Fruit fly (Drosophila melanogaster): ENCODE data around the gene CG5290.
A peak's percentile ranks its signal among the peaks of the same experiment; 100 is the strongest.

Gene CG5290

DNA sequence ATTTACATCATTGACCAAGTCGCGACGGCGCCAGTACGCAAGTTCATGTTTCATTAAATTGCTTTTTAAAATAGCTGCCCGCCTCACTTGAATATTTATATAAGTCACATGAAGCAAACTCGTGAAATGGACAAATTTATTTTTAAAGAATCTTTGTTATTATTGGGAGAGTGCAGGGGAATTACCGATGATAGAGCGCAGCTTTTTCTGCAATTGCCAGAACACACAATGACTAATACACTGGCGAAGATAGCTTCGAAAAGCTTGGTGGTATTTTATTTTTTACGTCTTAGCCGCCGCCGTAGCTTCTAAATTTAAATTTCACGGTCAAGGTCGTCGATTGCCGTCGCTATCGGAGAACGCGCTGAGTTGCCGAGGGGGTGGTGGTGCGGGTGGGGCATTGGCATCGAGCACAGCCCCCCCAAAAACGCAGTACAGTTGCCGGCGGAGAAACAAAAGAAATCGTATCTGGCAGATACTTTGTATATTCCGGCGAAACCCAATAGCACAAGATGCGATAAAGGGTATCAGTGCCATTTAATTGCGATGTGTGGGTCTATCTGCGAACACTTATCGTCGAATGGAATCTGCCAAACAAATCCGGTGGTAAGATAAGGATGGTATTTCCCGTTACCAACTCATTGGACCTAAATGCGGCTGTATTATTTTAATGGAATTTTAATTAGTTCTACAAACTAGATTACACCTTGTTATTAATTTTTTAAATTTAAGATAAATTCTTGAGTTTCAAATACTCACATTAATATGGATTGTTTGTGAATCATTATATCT, 803 bp upstream of the CG5290 start:
- TF ChIP-seq Hr83 (GFP tag; optimal IDR thresholded peaks at IDR 0.05; ENCODE audit: poor library complexity, severe bottlenecking) = no peak
- peak; percentile 61 for TF ChIP-seq br (GFP tag; optimal IDR thresholded peaks at IDR 0.05)
- TF ChIP-seq rgr (GFP tag; optimal IDR thresholded peaks at IDR 0.05) = peak; percentile 5
- no peak for TF ChIP-seq CG9705 (GFP tag; optimal IDR thresholded peaks at IDR 0.05)
- TF ChIP-seq brk (GFP tag; optimal IDR thresholded peaks at IDR 0.05) = no peak
- no peak for TF ChIP-seq GATAd (GFP tag; optimal IDR thresholded peaks at IDR 0.05)
- peak; percentile 75 to 91 for TF ChIP-seq dl (GFP tag; optimal IDR thresholded peaks at IDR 0.05; ENCODE audit: insufficient read depth in 1 of 2, partially characterized antibody in 2 of 2)
- no peak for TF ChIP-seq Rel (GFP tag; optimal IDR thresholded peaks at IDR 0.05)
- peak; percentile 99 for TF ChIP-seq Rel (tag; optimal IDR thresholded peaks at IDR 0.05)
- TF ChIP-seq jim (GFP tag; optimal IDR thresholded peaks at IDR 0.05) = no peak
- TF ChIP-seq N (GFP tag; optimal IDR thresholded peaks at IDR 0.05) = no peak
- peak; percentile 3 for TF ChIP-seq Jra (GFP tag; optimal IDR thresholded peaks at IDR 0.05)
- TF ChIP-seq h (GFP tag; optimal IDR thresholded peaks at IDR 0.05) = peak; percentile 84
- no peak for TF ChIP-seq Dif (GFP tag; optimal IDR thresholded peaks at IDR 0.05; ENCODE audit: partially characterized antibody)
- peak; percentile 20 for TF ChIP-seq Sp1 (GFP tag; optimal IDR thresholded peaks at IDR 0.05)
- no peak for TF ChIP-seq Vsx2 (GFP tag; optimal IDR thresholded peaks at IDR 0.05; ENCODE audit: partially characterized antibody)

DNA sequence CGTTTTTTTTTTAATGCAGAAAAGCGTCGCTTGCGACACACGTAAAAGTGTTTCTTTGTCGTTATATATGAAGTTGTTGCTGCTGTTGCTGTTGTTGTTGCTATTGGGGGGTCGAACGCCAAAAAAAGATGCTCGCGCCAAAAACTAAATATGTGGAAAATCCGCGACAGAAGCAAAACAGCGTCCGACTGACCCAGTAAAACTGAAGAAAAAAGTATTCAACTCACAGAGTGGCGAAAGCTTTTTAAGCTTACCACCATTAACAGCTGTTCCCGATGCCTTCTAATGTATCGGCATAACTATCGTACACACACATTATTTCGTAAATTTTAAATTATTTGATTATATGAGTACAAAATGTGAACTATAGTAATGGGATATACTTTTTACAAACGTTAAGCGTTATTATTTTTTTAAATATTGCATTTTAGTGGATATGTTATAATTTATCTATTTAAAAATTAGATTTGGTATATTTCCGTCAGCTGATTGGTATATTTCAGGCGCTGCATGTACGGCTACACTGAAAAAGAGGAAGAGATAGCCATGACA, 4.7 kb downstream of the CG5290 start, which contains the start of the genes Prestin and Wdr92:
Prestin (minus strand) TSS at position 204 of the 552 bp plus-strand sequence.
Wdr92 (plus strand) TSS at position 535 of the 552 bp plus-strand sequence.
- TF ChIP-seq lola (GFP tag; optimal IDR thresholded peaks at IDR 0.05) = no peak
- no peak for TF ChIP-seq OdsH (GFP tag; optimal IDR thresholded peaks at IDR 0.05)
- TF ChIP-seq Vsx2 (GFP tag; optimal IDR thresholded peaks at IDR 0.05; ENCODE audit: partially characterized antibody) = no peak
- TF ChIP-seq dl (GFP tag; optimal IDR thresholded peaks at IDR 0.05; ENCODE audit: insufficient read depth in 1 of 2, partially characterized antibody in 2 of 2) = peak in 1 of 2 experiments; percentile 23
- TF ChIP-seq N (GFP tag; optimal IDR thresholded peaks at IDR 0.05) = no peak
- TF ChIP-seq CG32264 (GFP tag; optimal IDR thresholded peaks at IDR 0.05) = no peak
- TF ChIP-seq sv (GFP tag; optimal IDR thresholded peaks at IDR 0.05) = no peak
- no peak for TF ChIP-seq GATAd (GFP tag; optimal IDR thresholded peaks at IDR 0.05)
- peak; percentile 31 to 35 for TF ChIP-seq foxo (GFP tag; optimal IDR thresholded peaks at IDR 0.05)
- peak; percentile 12 for TF ChIP-seq Jra (GFP tag; optimal IDR thresholded peaks at IDR 0.05)
- TF ChIP-seq rgr (GFP tag; optimal IDR thresholded peaks at IDR 0.05) = peak; percentile 31
- no peak for TF ChIP-seq usp (GFP tag; optimal IDR thresholded peaks at IDR 0.05)
- TF ChIP-seq pan (optimal IDR thresholded peaks at IDR 0.05) = no peak
- TF ChIP-seq br (GFP tag; optimal IDR thresholded peaks at IDR 0.05) = peak; percentile 8
- no peak for TF ChIP-seq psq (GFP tag; optimal IDR thresholded peaks at IDR 0.05)
- peak; percentile 52 for TF ChIP-seq Hnf4 (GFP tag; optimal IDR thresholded peaks at IDR 0.05)
- TF ChIP-seq Dif (GFP tag; optimal IDR thresholded peaks at IDR 0.05; ENCODE audit: partially characterized antibody) = peak; percentile 25
- peak; percentile 58 for TF ChIP-seq h (GFP tag; optimal IDR thresholded peaks at IDR 0.05)
- TF ChIP-seq sage (GFP tag; optimal IDR thresholded peaks at IDR 0.05) = peak; percentile 40
- peak; percentile 0 for TF ChIP-seq HLH106 (tag; optimal IDR thresholded peaks at IDR 0.05)
- peak; percentile 49 for TF ChIP-seq woc (GFP tag; optimal IDR thresholded peaks at IDR 0.05)
- peak; percentile 25 for TF ChIP-seq jim (GFP tag; optimal IDR thresholded peaks at IDR 0.05)
- TF ChIP-seq Mio (GFP tag; optimal IDR thresholded peaks at IDR 0.05) = no peak
- TF ChIP-seq Rel (GFP tag; optimal IDR thresholded peaks at IDR 0.05) = no peak
- TF ChIP-seq Rel (tag; optimal IDR thresholded peaks at IDR 0.05) = peak; percentile 63
- no peak for TF ChIP-seq Abd-B (GFP tag; optimal IDR thresholded peaks at IDR 0.05)
- peak; percentile 53 for TF ChIP-seq Sp1 (GFP tag; optimal IDR thresholded peaks at IDR 0.05)
- no peak for TF ChIP-seq Myc (optimal IDR thresholded peaks at IDR 0.05)
- TF ChIP-seq CG9705 (GFP tag; optimal IDR thresholded peaks at IDR 0.05) = no peak
- no peak for TF ChIP-seq CrebA (GFP tag; optimal IDR thresholded peaks at IDR 0.05; ENCODE audit: borderline replicate concordance)
- no peak for TF ChIP-seq Hr78 (GFP tag; optimal IDR thresholded peaks at IDR 0.05)
- peak; percentile 17 for TF ChIP-seq dsf (GFP tag; optimal IDR thresholded peaks at IDR 0.05; ENCODE audit: borderline replicate concordance)
- peak; percentile 75 for TF ChIP-seq brk (GFP tag; optimal IDR thresholded peaks at IDR 0.05)
- peak; percentile 16 for TF ChIP-seq tai (GFP tag; optimal IDR thresholded peaks at IDR 0.05)
- TF ChIP-seq Dfd (GFP tag; optimal IDR thresholded peaks at IDR 0.05) = no peak
- TF ChIP-seq fru (GFP tag; optimal IDR thresholded peaks at IDR 0.05) = peak; percentile 52
- TF ChIP-seq ey (GFP tag; optimal IDR thresholded peaks at IDR 0.05) = peak; percentile 9
- TF ChIP-seq dmrt93B (GFP tag; optimal IDR thresholded peaks at IDR 0.05) = no peak
- TF ChIP-seq Hr83 (GFP tag; optimal IDR thresholded peaks at IDR 0.05; ENCODE audit: poor library complexity, severe bottlenecking) = peak; percentile 73
